Worm (Caenorhabditis elegans) whole organism, L1 larva: ENCODE measurements around the gene Y75B8A.6.
A peak's percentile ranks its signal among the peaks of the same experiment; 100 is the strongest.

Experiments used
- C16A3.4 ChIP-seq: fragments of 150-350 bp; optimal IDR thresholded peaks from 2 replicates; lab custom pipeline; 2014; ENCODE audit warnings: missing biosample characterization, missing genetic modification characterization
- C34B4.2 ChIP-seq: sonication (generic microtip); optimal IDR thresholded peaks from 2 replicates; lab custom pipeline; 2017; ENCODE audit warnings: mild to moderate bottlenecking, missing genetic modification characterization, missing compliant biosample characterization
- F16B12.6 ChIP-seq: fragments of 150-350 bp; optimal IDR thresholded peaks from 2 replicates; lab custom pipeline; 2014; ENCODE audit warnings: missing biosample characterization, missing genetic modification characterization
- Y116A8C.19 ChIP-seq: sonication (generic microtip); optimal IDR thresholded peaks from 2 replicates; lab custom pipeline; 2016; ENCODE audit warnings: missing compliant biosample characterization, missing genetic modification characterization, borderline replicate concordance
- aha-1 ChIP-seq: fragments of 150-350 bp; optimal IDR thresholded peaks from 2 replicates; lab custom pipeline; 2014; ENCODE audit warnings: missing biosample characterization, missing genetic modification characterization
- alr-1 ChIP-seq: fragments of 200-800 bp; sonication (Bioruptor generic); optimal IDR thresholded peaks from 2 replicates; lab custom pipeline; 2018; ENCODE audit warnings: borderline replicate concordance, mild to moderate bottlenecking, missing genetic modification characterization, missing compliant biosample characterization
- blmp-1 ChIP-seq: fragments of 150-350 bp; optimal IDR thresholded peaks from 2 replicates; lab custom pipeline; 2014; ENCODE audit warnings: missing biosample characterization, missing genetic modification characterization
- ceh-8 ChIP-seq: fragments of 200-800 bp; sonication (Bioruptor generic); optimal IDR thresholded peaks from 2 replicates; lab custom pipeline; 2018; ENCODE audit warnings: mild to moderate bottlenecking, missing genetic modification characterization, moderate library complexity, missing compliant biosample characterization
- ceh-88 ChIP-seq: fragments of 200-800 bp; sonication (Bioruptor generic); IDR thresholded peaks from 2 replicates; pipeline ENCODE4 v1.3.6; 2022; ENCODE audit warnings: missing genetic modification characterization, missing compliant biosample characterization
- efl-1 ChIP-seq, 4 experiments: fragments of 150-350 bp; optimal IDR thresholded peaks in 3 of 4; peaks in 1 of 4; 1 replicate in 1 of 4; 2 replicates in 3 of 4; lab custom pipeline; 2014; ENCODE audit warnings: missing biosample characterization in 2 of 4, missing genetic modification characterization in 2 of 4, missing genetic modification reagents in 2 of 4
- efl-3 ChIP-seq: fragments of 200-800 bp; sonication (Bioruptor generic); optimal IDR thresholded peaks from 2 replicates; lab custom pipeline; 2018; ENCODE audit warnings: mild to moderate bottlenecking, missing genetic modification characterization, missing compliant biosample characterization
- egl-27 ChIP-seq, 2 experiments: fragments of 150-350 bp in 1 of 2; sonication (generic microtip); optimal IDR thresholded peaks; 3 replicates each; lab custom pipeline; 2017 to 2018; ENCODE audit warnings: missing biosample characterization in 2 of 2, missing genetic modification characterization in 2 of 2, missing genetic modification reagents in 2 of 2
- elt-2 ChIP-seq: sonication (generic microtip); optimal IDR thresholded peaks from 2 replicates; lab custom pipeline; 2016; ENCODE audit warnings: missing genetic modification characterization, mild to moderate bottlenecking, inconsistent platforms, missing compliant biosample characterization, missing genetic modification reagents
- elt-3 ChIP-seq, 6 experiments: fragments of 150-350 bp in 1 of 6; sonication (generic microtip); optimal IDR thresholded peaks; 2 replicates each; lab custom pipeline; 2017 to 2018; ENCODE audit warnings: missing biosample characterization in 6 of 6, missing genetic modification characterization in 6 of 6, inconsistent platforms in 1 of 6
- fkh-4 ChIP-seq: sonication (generic microtip); optimal IDR thresholded peaks from 2 replicates; lab custom pipeline; 2016; ENCODE audit warnings: missing compliant biosample characterization, missing genetic modification characterization, borderline replicate concordance
- fkh-8 ChIP-seq: sonication (generic microtip); optimal IDR thresholded peaks from 2 replicates; lab custom pipeline; 2016; ENCODE audit warnings: mild to moderate bottlenecking, missing genetic modification characterization, missing compliant biosample characterization
- fos-1 ChIP-seq: fragments of 150-350 bp; optimal IDR thresholded peaks from 2 replicates; lab custom pipeline; 2014; ENCODE audit warnings: missing biosample characterization, missing genetic modification characterization
- isw-1 ChIP-seq: fragments of 200-800 bp; sonication (Bioruptor generic); IDR thresholded peaks from 2 replicates; pipeline ENCODE4 v1.3.6; 2022; ENCODE audit warnings: missing genetic modification characterization, missing compliant biosample characterization
- jun-1 ChIP-seq: fragments of 150-350 bp; optimal IDR thresholded peaks from 2 replicates; lab custom pipeline; 2014; ENCODE audit warnings: missing biosample characterization, missing genetic modification reagents, missing genetic modification characterization
- lin-35 ChIP-seq, 2 experiments: fragments of 150-350 bp; optimal IDR thresholded peaks; 2 replicates each; lab custom pipeline; 2014; ENCODE audit warnings: missing biosample characterization in 2 of 2, missing genetic modification characterization in 2 of 2, missing genetic modification reagents in 2 of 2
- lir-3 ChIP-seq: sonication (generic microtip); optimal IDR thresholded peaks from 2 replicates; lab custom pipeline; 2016; ENCODE audit warnings: mild to moderate bottlenecking, missing genetic modification characterization, moderate library complexity, missing compliant biosample characterization; ENCODE audit not compliant: poor library complexity
- mdl-1 ChIP-seq, 2 experiments: fragments of 150-350 bp; optimal IDR thresholded peaks; 2 replicates each; lab custom pipeline; 2014 to 2017; ENCODE audit warnings: missing biosample characterization in 2 of 2, missing genetic modification characterization in 2 of 2, inconsistent platforms in 1 of 2
- mep-1 ChIP-seq: fragments of 150-350 bp; optimal IDR thresholded peaks from 2 replicates; lab custom pipeline; 2014; ENCODE audit warnings: missing biosample characterization, missing genetic modification characterization
- nhr-11 ChIP-seq: fragments of 150-350 bp; optimal IDR thresholded peaks from 2 replicates; lab custom pipeline; 2014; ENCODE audit warnings: missing biosample characterization, missing genetic modification characterization
- nhr-20 ChIP-seq: sonication (generic microtip); optimal IDR thresholded peaks from 2 replicates; lab custom pipeline; 2016; ENCODE audit warnings: mild to moderate bottlenecking, missing genetic modification characterization, missing compliant biosample characterization
- nhr-237 ChIP-seq: fragments of 150-350 bp; optimal IDR thresholded peaks from 2 replicates; lab custom pipeline; 2014; ENCODE audit warnings: missing biosample characterization, missing genetic modification characterization
- nhr-28 ChIP-seq: fragments of 150-350 bp; optimal IDR thresholded peaks from 2 replicates; lab custom pipeline; 2014; ENCODE audit warnings: missing biosample characterization, missing genetic modification characterization
- nhr-71 ChIP-seq: sonication (generic microtip); optimal IDR thresholded peaks from 2 replicates; lab custom pipeline; 2016; ENCODE audit warnings: mild to moderate bottlenecking, missing genetic modification characterization, moderate library complexity, missing compliant biosample characterization
- pax-3 ChIP-seq: fragments of 200-800 bp; sonication (Bioruptor generic); optimal IDR thresholded peaks from 2 replicates; lab custom pipeline; 2018; ENCODE audit warnings: mild to moderate bottlenecking, missing genetic modification characterization, moderate library complexity, missing compliant biosample characterization
- skn-1 ChIP-seq: fragments of 150-350 bp; optimal IDR thresholded peaks from 2 replicates; lab custom pipeline; 2014; ENCODE audit warnings: missing biosample characterization, missing genetic modification characterization
- sox-4 ChIP-seq: sonication (generic microtip); optimal IDR thresholded peaks from 2 replicates; lab custom pipeline; 2016; ENCODE audit warnings: missing genetic modification characterization, missing compliant biosample characterization
- swsn-7 ChIP-seq: sonication (generic microtip); optimal IDR thresholded peaks from 2 replicates; lab custom pipeline; 2016; ENCODE audit warnings: missing genetic modification characterization, missing compliant biosample characterization
- tlp-1 ChIP-seq: fragments of 150-350 bp; optimal IDR thresholded peaks from 2 replicates; lab custom pipeline; 2014; ENCODE audit warnings: missing biosample characterization, missing genetic modification characterization
- unc-130 ChIP-seq: fragments of 150-350 bp; optimal IDR thresholded peaks from 2 replicates; lab custom pipeline; 2017; ENCODE audit warnings: missing biosample characterization, missing genetic modification characterization, inconsistent platforms
- unc-30 ChIP-seq: sonication (generic microtip); optimal IDR thresholded peaks from 2 replicates; lab custom pipeline; 2017; ENCODE audit warnings: missing biosample characterization, missing genetic modification characterization
- unc-86 ChIP-seq: sonication (generic microtip); optimal IDR thresholded peaks from 2 replicates; lab custom pipeline; 2016; ENCODE audit warnings: missing genetic modification characterization, missing compliant biosample characterization
- vab-15 ChIP-seq: sonication (generic microtip); optimal IDR thresholded peaks from 2 replicates; lab custom pipeline; 2017; ENCODE audit warnings: missing genotype, mild to moderate bottlenecking, missing genetic modification characterization, missing compliant biosample characterization
- xbp-1 ChIP-seq: sonication (generic microtip); optimal IDR thresholded peaks from 2 replicates; lab custom pipeline; 2016; ENCODE audit warnings: missing genetic modification characterization, missing compliant biosample characterization
- zip-4 ChIP-seq: fragments of 200-800 bp; sonication (Bioruptor generic); optimal IDR thresholded peaks from 2 replicates; lab custom pipeline; 2018; ENCODE audit warnings: mild to moderate bottlenecking, missing genetic modification characterization, moderate library complexity, missing compliant biosample characterization
- ztf-4 ChIP-seq: fragments of 150-350 bp; optimal IDR thresholded peaks from 2 replicates; lab custom pipeline; 2014; ENCODE audit warnings: missing biosample characterization, missing genetic modification characterization

The Y75B8A.6 gene

ce11 chrIII:12137095-12137494, 7.0 kb upstream of the Y75B8A.6 start (continued):
- TF ChIP-seq unc-30 (tag; lab: Kevin White, UChicago): no peak
- TF ChIP-seq lin-35 (GFP tag; optimal IDR thresholded peaks at IDR 0.05; lab: Kevin White, UChicago): peak in 1 of 2 experiments; percentile 3
- TF ChIP-seq vab-15 (tag; lab: Kevin White, UChicago): no peak
- no peak for TF ChIP-seq isw-1 (GFP tag; lab: Robert Waterston, UW)
- TF ChIP-seq pax-3 (tag; lab: Kevin White, UChicago): no peak
- peak; percentile 35 for TF ChIP-seq nhr-71 (tag; lab: Kevin White, UChicago)
- TF ChIP-seq unc-130 (tag; lab: Kevin White, UChicago): no peak
- TF ChIP-seq fos-1 (tag; lab: Kevin White, UChicago): no peak
- no peak for TF ChIP-seq swsn-7 (tag; lab: Kevin White, UChicago)
- TF ChIP-seq unc-86 (tag; lab: Kevin White, UChicago): no peak
- TF ChIP-seq mdl-1 (tag; optimal IDR thresholded peaks at IDR 0.05; lab: Kevin White, UChicago): no peak
- no peak for TF ChIP-seq Y116A8C.19 (tag; lab: Kevin White, UChicago)
- TF ChIP-seq tlp-1 (tag; lab: Kevin White, UChicago): no peak
- TF ChIP-seq nhr-28 (tag; lab: Kevin White, UChicago): no peak
- TF ChIP-seq nhr-20: no peak

ce11 chrIII:12135580-12135979, 5.4 kb upstream of the Y75B8A.6 start:
- TF ChIP-seq lin-35 (GFP tag; optimal IDR thresholded peaks at IDR 0.05; lab: Kevin White, UChicago) (peak in 1 of 2 experiments; percentile 6), elt-2 (tag; lab: Kevin White, UChicago) (peak; percentile 44), C16A3.4 (tag; lab: Kevin White, UChicago) (no peak), tlp-1 (tag; lab: Kevin White, UChicago) (no peak), ceh-8 (GFP tag; lab: Kevin White, UChicago) (no peak), egl-27 (tag; optimal IDR thresholded peaks at IDR 0.05; lab: Kevin White, UChicago) (no peak), nhr-11 (no peak), xbp-1 (tag; lab: Kevin White, UChicago) (no peak), alr-1 (tag; lab: Kevin White, UChicago) (no peak), lir-3 (tag; lab: Kevin White, UChicago) (no peak), mep-1 (tag; lab: Kevin White, UChicago) (no peak), jun-1 (tag; lab: Kevin White, UChicago) (no peak), nhr-237 (tag; lab: Kevin White, UChicago) (no peak), efl-3 (GFP tag; lab: Kevin White, UChicago) (no peak), elt-3 (tag; optimal IDR thresholded peaks at IDR 0.05; lab: Kevin White, UChicago) (peak in 2 of 6 experiments; percentile 1 to 44), C34B4.2 (no peak)

ce11 chrIII:12133121-12133520, 3.0 kb upstream of the Y75B8A.6 start:
- TF ChIP-seq nhr-28 (tag; lab: Kevin White, UChicago) (no peak), fkh-4 (tag; lab: Kevin White, UChicago) (no peak), aha-1 (tag; lab: Kevin White, UChicago) (no peak), elt-3 (tag; optimal IDR thresholded peaks at IDR 0.05; lab: Kevin White, UChicago) (no peak), F16B12.6 (tag; lab: Kevin White, UChicago) (no peak), blmp-1 (tag; lab: Kevin White, UChicago) (peak; percentile 19), sox-4 (tag; lab: Kevin White, UChicago) (no peak)

DNA sequence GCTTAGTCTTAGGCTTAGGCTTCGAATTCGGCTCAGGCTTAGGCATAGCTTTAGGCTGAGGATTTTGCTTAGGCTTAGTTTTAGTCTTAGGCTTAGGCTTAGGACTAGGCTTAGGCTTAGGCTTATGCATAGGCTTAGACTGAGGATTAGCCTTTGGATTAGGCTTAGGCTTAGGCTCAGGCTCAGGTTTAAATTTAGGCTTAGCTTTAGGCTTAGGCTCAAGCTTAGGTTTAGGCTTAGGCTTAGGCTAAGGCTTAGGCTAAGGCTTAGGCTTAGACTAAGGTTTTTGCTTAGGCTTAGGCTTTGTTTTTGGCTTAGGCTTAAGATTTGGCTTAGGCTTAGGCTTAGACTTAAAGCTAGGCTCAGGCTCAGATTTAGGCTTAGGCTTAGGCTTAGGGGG, 1.6 kb upstream of the Y75B8A.6 start:
- TF ChIP-seq ceh-88 (GFP tag; lab: Robert Waterston, UW) (no peak), zip-4 (no peak), ztf-4 (tag; lab: Kevin White, UChicago) (no peak), fkh-8 (tag; lab: Kevin White, UChicago) (no peak), skn-1 (tag; lab: Kevin White, UChicago) (no peak), efl-1 (optimal IDR thresholded peaks at IDR 0.05; lab: Kevin White, UChicago) (no peak), efl-1 (GFP tag; optimal IDR thresholded peaks at IDR 0.05 in 1 of 2; lab: Kevin White, UChicago) (peak in 1 of 2 experiments; percentile 38), efl-3 (GFP tag; lab: Kevin White, UChicago) (no peak), fos-1 (tag; lab: Kevin White, UChicago) (no peak), unc-86 (tag; lab: Kevin White, UChicago) (no peak)
